Worm (Caenorhabditis elegans): ENCODE measurements around the gene ZK856.5.

ce11 chrV:10216724-10217123 is 26.8 kb upstream of the ZK856.5 start, which contains the start of gene ZK856.14:
- no peak for TF ChIP-seq K09A11.1 (tag; optimal IDR thresholded peaks at IDR 0.05; ENCODE audit: insufficient read depth)
- no peak for TF ChIP-seq zip-5 (tag; optimal IDR thresholded peaks at IDR 0.05)
- TF ChIP-seq elt-2 (tag; optimal IDR thresholded peaks at IDR 0.05): no peak
- no peak for TF ChIP-seq dmd-4 (tag; optimal IDR thresholded peaks at IDR 0.05; ENCODE audit: borderline replicate concordance)
- no peak for TF ChIP-seq nhr-11 (tag; optimal IDR thresholded peaks at IDR 0.05)
- no peak for TF ChIP-seq ama-1 (optimal IDR thresholded peaks at IDR 0.05)
- no peak for TF ChIP-seq pha-2 (tag; optimal IDR thresholded peaks at IDR 0.05)
- TF ChIP-seq hlh-30 (tag; optimal IDR thresholded peaks at IDR 0.05; ENCODE audit: insufficient read depth): no peak
- no peak for TF ChIP-seq tbx-2 (tag; optimal IDR thresholded peaks at IDR 0.05)
- TF ChIP-seq fkh-10 (GFP tag; optimal IDR thresholded peaks at IDR 0.05): no peak

Measured in whole organism, late embryonic.